Worm (Caenorhabditis elegans): ENCODE measurements around the gene T10B5.7.

T10B5.7 gene

DNA sequence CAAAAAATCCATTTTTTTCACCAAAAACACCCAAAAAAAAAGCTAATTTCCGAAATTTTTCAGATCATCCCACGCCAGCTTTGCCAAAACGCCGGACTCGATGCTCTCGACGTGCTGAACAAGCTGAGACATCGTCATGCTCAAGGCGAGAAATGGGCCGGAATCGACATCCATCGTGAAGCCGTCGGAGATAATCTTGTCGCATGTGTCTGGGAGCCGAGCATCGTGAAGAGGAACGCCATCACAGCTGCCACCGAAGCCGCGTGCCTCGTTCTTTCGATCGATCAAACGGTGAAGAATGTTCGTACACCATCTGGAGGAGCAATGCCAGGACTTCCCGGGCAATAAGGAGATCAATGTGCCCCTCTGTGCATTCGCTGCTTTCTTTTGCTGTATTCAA lies 28.8 kb downstream of the T10B5.7 start:
- no peak for TF ChIP-seq nhr-237 (tag; optimal IDR thresholded peaks at IDR 0.05)
- no peak for TF ChIP-seq R02D3.7 (tag; optimal IDR thresholded peaks at IDR 0.05)
- TF ChIP-seq nhr-77 (tag; optimal IDR thresholded peaks at IDR 0.05): no peak
- TF ChIP-seq hmg-11 (tag; optimal IDR thresholded peaks at IDR 0.05): no peak
- no peak for TF ChIP-seq snpc-4 (tag; optimal IDR thresholded peaks at IDR 0.05)
- no peak for TF ChIP-seq elt-3 (tag; optimal IDR thresholded peaks at IDR 0.05)
- no peak for TF ChIP-seq ceh-9 (tag; optimal IDR thresholded peaks at IDR 0.05)
- no peak for TF ChIP-seq ztf-4 (tag; optimal IDR thresholded peaks at IDR 0.05)
- TF ChIP-seq aly-2 (tag; optimal IDR thresholded peaks at IDR 0.05): no peak
- TF ChIP-seq nhr-67 (tag; optimal IDR thresholded peaks at IDR 0.05): no peak
- TF ChIP-seq mml-1 (tag; optimal IDR thresholded peaks at IDR 0.05): no peak
- TF ChIP-seq lsy-12 (tag; optimal IDR thresholded peaks at IDR 0.05): no peak
- TF ChIP-seq nhr-28 (tag; optimal IDR thresholded peaks at IDR 0.05): no peak
- TF ChIP-seq elt-1 (tag; optimal IDR thresholded peaks at IDR 0.05): no peak
- TF ChIP-seq nfya-1 (tag; optimal IDR thresholded peaks at IDR 0.05; ENCODE audit: insufficient read depth): no peak
- TF ChIP-seq ama-1 (optimal IDR thresholded peaks at IDR 0.05): no peak
- no peak for TF ChIP-seq pha-4 (tag; optimal IDR thresholded peaks at IDR 0.05)

DNA sequence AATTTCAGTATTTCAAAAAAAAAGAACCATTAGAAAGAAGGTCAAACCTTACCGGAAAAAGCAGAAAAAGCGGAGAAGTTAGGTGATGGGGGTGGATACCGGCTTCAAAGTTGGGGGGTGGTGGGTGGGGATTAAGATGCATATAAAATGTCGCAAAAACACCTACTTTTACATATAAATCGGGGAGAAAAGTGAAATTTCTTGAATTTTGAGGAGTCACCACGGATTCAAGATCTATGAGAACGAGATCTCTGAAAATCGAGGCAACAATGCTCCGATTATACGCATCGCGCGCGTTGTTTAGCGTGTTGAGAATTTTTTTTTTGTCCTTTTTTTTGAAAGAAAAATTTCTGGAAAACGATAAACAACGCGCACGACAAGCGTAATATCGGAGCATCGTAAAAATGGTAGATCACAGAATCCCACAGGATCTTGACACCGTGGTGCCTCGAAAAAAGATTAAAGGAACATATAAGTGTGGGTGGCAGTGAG lies 29.5 kb downstream of the T10B5.7 start:
- TF ChIP-seq snpc-4 (tag; optimal IDR thresholded peaks at IDR 0.05): no peak
- TF ChIP-seq nhr-67 (tag; optimal IDR thresholded peaks at IDR 0.05): no peak
- no peak for TF ChIP-seq zag-1 (tag; optimal IDR thresholded peaks at IDR 0.05)
- no peak for TF ChIP-seq hmg-11 (tag; optimal IDR thresholded peaks at IDR 0.05)
- peak; percentile 33 for TF ChIP-seq elt-2 (tag; optimal IDR thresholded peaks at IDR 0.05)
- TF ChIP-seq nhr-23 (tag; optimal IDR thresholded peaks at IDR 0.05): no peak
- peak; percentile 74 for TF ChIP-seq ztf-4 (tag; optimal IDR thresholded peaks at IDR 0.05)
- no peak for TF ChIP-seq aly-2 (tag; optimal IDR thresholded peaks at IDR 0.05)
- no peak for TF ChIP-seq egl-27 (tag; optimal IDR thresholded peaks at IDR 0.05)
- TF ChIP-seq ceh-16 (tag; optimal IDR thresholded peaks at IDR 0.05): no peak
- TF ChIP-seq elt-3 (tag; optimal IDR thresholded peaks at IDR 0.05): no peak
- no peak for TF ChIP-seq R02D3.7 (tag; optimal IDR thresholded peaks at IDR 0.05)
- no peak for TF ChIP-seq nhr-43 (tag; optimal IDR thresholded peaks at IDR 0.05; ENCODE audit: poor library complexity, severe bottlenecking)
- no peak for TF ChIP-seq nhr-12 (tag; optimal IDR thresholded peaks at IDR 0.05)
- no peak for TF ChIP-seq eor-1 (tag; optimal IDR thresholded peaks at IDR 0.05)
- no peak for TF ChIP-seq nhr-28 (tag; optimal IDR thresholded peaks at IDR 0.05)
- TF ChIP-seq egl-5 (tag; optimal IDR thresholded peaks at IDR 0.05): no peak
- no peak for TF ChIP-seq ceh-82 (tag; optimal IDR thresholded peaks at IDR 0.05)
- no peak for TF ChIP-seq nhr-11 (tag; optimal IDR thresholded peaks at IDR 0.05)
- TF ChIP-seq nfya-1 (tag; optimal IDR thresholded peaks at IDR 0.05; ENCODE audit: insufficient read depth): no peak
- peak; percentile 75 for TF ChIP-seq ama-1 (optimal IDR thresholded peaks at IDR 0.05)
- TF ChIP-seq pha-4 (tag; optimal IDR thresholded peaks at IDR 0.05): peak; percentile 10
- TF ChIP-seq skn-1 (tag; optimal IDR thresholded peaks at IDR 0.05): no peak
- TF ChIP-seq nhr-77 (tag; optimal IDR thresholded peaks at IDR 0.05): no peak
- TF ChIP-seq fos-1 (tag; optimal IDR thresholded peaks at IDR 0.05): no peak
- no peak for TF ChIP-seq elt-1 (tag; optimal IDR thresholded peaks at IDR 0.05)
- no peak for TF ChIP-seq ztf-11 (tag; optimal IDR thresholded peaks at IDR 0.05)
- no peak for TF ChIP-seq mml-1 (tag; optimal IDR thresholded peaks at IDR 0.05)
- no peak for TF ChIP-seq unc-62 (GFP tag; optimal IDR thresholded peaks at IDR 0.05)
- no peak for TF ChIP-seq nhr-237 (tag; optimal IDR thresholded peaks at IDR 0.05)
- TF ChIP-seq pqm-1 (tag; optimal IDR thresholded peaks at IDR 0.05): no peak
- no peak for TF ChIP-seq nhr-76 (tag; optimal IDR thresholded peaks at IDR 0.05)
- no peak for TF ChIP-seq fkh-2 (tag; optimal IDR thresholded peaks at IDR 0.05)
- no peak for TF ChIP-seq unc-39 (tag; optimal IDR thresholded peaks at IDR 0.05)
- TF ChIP-seq lsy-12 (tag; optimal IDR thresholded peaks at IDR 0.05): peak; percentile 84
- TF ChIP-seq sea-2 (GFP tag; optimal IDR thresholded peaks at IDR 0.05): no peak
- no peak for TF ChIP-seq daf-12 (tag; optimal IDR thresholded peaks at IDR 0.05)
- TF ChIP-seq mdl-1 (tag; optimal IDR thresholded peaks at IDR 0.05): no peak
- TF ChIP-seq lin-15B (tag; optimal IDR thresholded peaks at IDR 0.05): peak; percentile 0
- TF ChIP-seq ZK546.5 (tag; optimal IDR thresholded peaks at IDR 0.05): no peak
- no peak for TF ChIP-seq ceh-28 (tag; optimal IDR thresholded peaks at IDR 0.05)

Data from whole organism, L3 larva.